Fruit fly (Drosophila melanogaster) whole organism, embryonic: ENCODE data around the gene robl62A.

ENCODE experiments used
- Atf6 ChIP-seq: fragments of 200-800 bp; sonication (Bioruptor generic); IDR thresholded peaks from 2 replicates; pipeline ENCODE4 v1.3.6; 2022; ENCODE audit warnings: missing biosample characterization, missing genetic modification characterization
- Bgb ChIP-seq: fragments of 200-800 bp; sonication (Bioruptor generic); IDR thresholded peaks from 2 replicates; pipeline ENCODE4 v1.3.6; 2022; ENCODE audit warnings: missing biosample characterization, missing genetic modification characterization; ENCODE audit not compliant: partially characterized antibody
- CG10321 ChIP-seq: fragments of 200-800 bp; sonication (Bioruptor generic); IDR thresholded peaks from 2 replicates; pipeline ENCODE4 v1.3.6; 2022; ENCODE audit warnings: missing biosample characterization, missing genetic modification characterization
- CG12744 ChIP-seq: fragments of 200-800 bp; sonication (Bioruptor generic); optimal IDR thresholded peaks from 2 replicates; lab custom pipeline; 2016; ENCODE audit warnings: missing biosample characterization, missing genetic modification characterization
- CG13123 ChIP-seq: fragments of 200-800 bp; sonication (Bioruptor generic); optimal IDR thresholded peaks from 2 replicates; lab custom pipeline; 2016; ENCODE audit warnings: missing biosample characterization, missing genetic modification characterization
- CG13624 ChIP-seq: fragments of 200-800 bp; sonication (Bioruptor generic); optimal IDR thresholded peaks from 2 replicates; lab custom pipeline; 2016; ENCODE audit warnings: missing biosample characterization, missing genetic modification characterization
- CG13894 ChIP-seq: fragments of 200-800 bp; sonication (Bioruptor generic); optimal IDR thresholded peaks from 3 replicates; lab custom pipeline; 2018; ENCODE audit warnings: missing biosample characterization, mild to moderate bottlenecking, missing genetic modification characterization, moderate library complexity
- CG14710 ChIP-seq: fragments of 200-800 bp; sonication (Bioruptor generic); optimal IDR thresholded peaks from 3 replicates; lab custom pipeline; 2019; ENCODE audit warnings: missing biosample characterization, mild to moderate bottlenecking, missing genetic modification characterization, moderate library complexity
- CG15011 ChIP-seq: fragments of 200-800 bp; sonication (Bioruptor generic); optimal IDR thresholded peaks from 3 replicates; lab custom pipeline; 2018; ENCODE audit warnings: missing biosample characterization, mild to moderate bottlenecking, missing genetic modification characterization
- CG15514 ChIP-seq: fragments of 200-800 bp; sonication (Bioruptor generic); optimal IDR thresholded peaks from 3 replicates; lab custom pipeline; 2017; ENCODE audit warnings: missing biosample characterization, missing genetic modification characterization, mild to moderate bottlenecking, moderate library complexity, missing genetic modification reagents
- CG15696 ChIP-seq: fragments of 200-800 bp; sonication (Bioruptor generic); optimal IDR thresholded peaks from 2 replicates; lab custom pipeline; 2019; ENCODE audit warnings: missing biosample characterization, mild to moderate bottlenecking, missing genetic modification characterization, moderate library complexity
- CG1602 ChIP-seq: fragments of 200-800 bp; sonication (Bioruptor generic); optimal IDR thresholded peaks from 3 replicates; lab custom pipeline; 2016; ENCODE audit warnings: missing biosample characterization, missing genetic modification characterization
- CG1647 ChIP-seq: fragments of 200-800 bp; sonication (Bioruptor generic); optimal IDR thresholded peaks from 3 replicates; lab custom pipeline; 2016; ENCODE audit warnings: missing biosample characterization, missing genetic modification characterization
- CG16813 ChIP-seq: fragments of 200-800 bp; sonication (Bioruptor generic); IDR thresholded peaks from 3 replicates; pipeline ENCODE4 v1.3.6; 2022; ENCODE audit warnings: missing biosample characterization, missing genetic modification characterization; ENCODE audit not compliant: partially characterized antibody
- CG3407 ChIP-seq: fragments of 200-800 bp; sonication (Bioruptor generic); optimal IDR thresholded peaks from 2 replicates; lab custom pipeline; 2018; ENCODE audit warnings: missing biosample characterization, mild to moderate bottlenecking, missing genetic modification characterization
- CG4404 ChIP-seq: fragments of 200-800 bp; sonication (Bioruptor generic); IDR thresholded peaks from 2 replicates; pipeline ENCODE4 v1.3.6; 2022; ENCODE audit warnings: missing biosample characterization, missing genetic modification characterization
- CG6689 ChIP-seq: fragments of 200-800 bp; sonication (Bioruptor generic); IDR thresholded peaks from 2 replicates; pipeline ENCODE4 v1.3.6; 2022; ENCODE audit warnings: missing biosample characterization, missing genetic modification characterization
- CG7745 ChIP-seq: fragments of 200-800 bp; sonication (Bioruptor generic); optimal IDR thresholded peaks from 2 replicates; lab custom pipeline; 2018; ENCODE audit warnings: missing biosample characterization, mild to moderate bottlenecking, missing genetic modification characterization, moderate library complexity
- CG8924 ChIP-seq: fragments of 200-800 bp; optimal IDR thresholded peaks from 3 replicates; lab custom pipeline; 2019; ENCODE audit warnings: missing biosample characterization, mild to moderate bottlenecking, missing genetic modification characterization, moderate library complexity
- CG9215 ChIP-seq: fragments of 200-800 bp; sonication (Bioruptor generic); IDR thresholded peaks from 2 replicates; pipeline ENCODE4 v1.3.6; 2022; ENCODE audit warnings: missing biosample characterization, missing genetic modification characterization
- Dip3 ChIP-seq: fragments of 200-800 bp; sonication (Bioruptor generic); optimal IDR thresholded peaks from 3 replicates; lab custom pipeline; 2016; ENCODE audit warnings: missing biosample characterization, missing genetic modification characterization
- Dp ChIP-seq: fragments of 200-800 bp; sonication (Bioruptor generic); optimal IDR thresholded peaks from 2 replicates; lab custom pipeline; 2018; ENCODE audit warnings: missing biosample characterization, mild to moderate bottlenecking, missing genetic modification characterization, moderate library complexity
- E2f1 ChIP-seq: fragments of 200-800 bp; sonication (Bioruptor generic); IDR thresholded peaks from 2 replicates; pipeline ENCODE4 v1.3.6; 2022; ENCODE audit warnings: missing biosample characterization, missing genetic modification characterization
- ERR ChIP-seq: fragments of 200-800 bp; sonication (Bioruptor generic); optimal IDR thresholded peaks from 2 replicates; lab custom pipeline; 2016; ENCODE audit warnings: missing biosample characterization, missing genetic modification characterization
- HLH4C ChIP-seq: fragments of 200-800 bp; sonication (Bioruptor generic); IDR thresholded peaks from 3 replicates; pipeline ENCODE4 v1.3.6; 2022; ENCODE audit warnings: missing biosample characterization, missing genetic modification characterization; ENCODE audit not compliant: partially characterized antibody
- Lpt ChIP-seq: fragments of >200 bp; optimal IDR thresholded peaks from 2 replicates; lab custom pipeline; 2018; ENCODE audit warnings: missing biosample characterization, missing genetic modification characterization
- Max ChIP-seq: fragments of 200-800 bp; sonication (Bioruptor generic); optimal IDR thresholded peaks from 2 replicates; lab custom pipeline; 2016; ENCODE audit warnings: missing biosample characterization, mild to moderate bottlenecking, missing genetic modification characterization
- NFAT ChIP-seq: fragments of 200-800 bp; sonication (Bioruptor generic); IDR thresholded peaks from 2 replicates; pipeline ENCODE4 v1.3.6; 2022; ENCODE audit warnings: missing biosample characterization, missing genetic modification characterization
- Opbp ChIP-seq: fragments of 200-800 bp; sonication (Bioruptor generic); IDR thresholded peaks from 3 replicates; pipeline ENCODE4 v1.3.6; 2022; ENCODE audit warnings: missing biosample characterization, missing genetic modification characterization; ENCODE audit not compliant: partially characterized antibody
- Sox100B ChIP-seq: fragments of 200-800 bp; sonication (Bioruptor generic); optimal IDR thresholded peaks from 3 replicates; lab custom pipeline; 2018; ENCODE audit warnings: missing biosample characterization, mild to moderate bottlenecking, missing genetic modification characterization
- Ssrp ChIP-seq: fragments of 200-800 bp; sonication (Bioruptor generic); optimal IDR thresholded peaks from 2 replicates; lab custom pipeline; 2018; ENCODE audit warnings: missing biosample characterization, mild to moderate bottlenecking, missing genetic modification characterization, moderate library complexity
- Trl ChIP-seq, 3 experiments: fragments of >200 bp in 2 of 3; fragments of 200-800 bp in 1 of 3; sonication (Bioruptor generic) in 1 of 3; optimal IDR thresholded peaks; 2 replicates in 1 of 3; 3 replicates in 2 of 3; lab custom pipeline; 2016 to 2017; ENCODE audit warnings: missing biosample characterization in 1 of 3, missing genetic modification characterization in 1 of 3
- YL-1 ChIP-seq: fragments of 200-800 bp; sonication (Bioruptor generic); optimal IDR thresholded peaks from 3 replicates; lab custom pipeline; 2017; ENCODE audit warnings: missing biosample characterization, mild to moderate bottlenecking, missing genetic modification characterization
- ara ChIP-seq: fragments of 200-800 bp; sonication (Bioruptor generic); IDR thresholded peaks from 2 replicates; pipeline ENCODE4 v1.3.6; 2022; ENCODE audit warnings: missing biosample characterization, missing genetic modification characterization
- ato ChIP-seq: fragments of 200-800 bp; sonication (Bioruptor generic); IDR thresholded peaks from 2 replicates; pipeline ENCODE4 v1.3.6; 2022; ENCODE audit warnings: missing biosample characterization, missing genetic modification characterization; ENCODE audit not compliant: partially characterized antibody
- br ChIP-seq: fragments of >200 bp; optimal IDR thresholded peaks from 2 replicates; lab custom pipeline; 2017
- croc ChIP-seq: fragments of 200-800 bp; sonication (Bioruptor generic); conservative IDR thresholded peaks from 3 replicates; pipeline ENCODE4 v1.3.6; 2022; ENCODE audit warnings: missing biosample characterization, missing genetic modification characterization
- crol ChIP-seq: fragments of 200-800 bp; sonication (Bioruptor generic); IDR thresholded peaks from 2 replicates; pipeline ENCODE4 v1.3.6; 2022; ENCODE audit warnings: missing biosample characterization, missing genetic modification characterization
- crp ChIP-seq, 2 experiments: fragments of 200-800 bp; sonication (Bioruptor generic); optimal IDR thresholded peaks; 2 replicates in 1 of 2; 3 replicates in 1 of 2; lab custom pipeline; 2017; ENCODE audit warnings: missing biosample characterization in 2 of 2, missing genetic modification characterization in 2 of 2, mild to moderate bottlenecking in 1 of 2, moderate library complexity in 1 of 2
- fd102C ChIP-seq: fragments of 200-800 bp; sonication (Bioruptor generic); optimal IDR thresholded peaks from 2 replicates; lab custom pipeline; 2018; ENCODE audit warnings: missing biosample characterization, mild to moderate bottlenecking, missing genetic modification characterization, moderate library complexity
- fu2 ChIP-seq: fragments of 200-800 bp; sonication (Bioruptor generic); optimal IDR thresholded peaks from 2 replicates; lab custom pipeline; 2016; ENCODE audit warnings: missing biosample characterization, missing genetic modification characterization
- lab ChIP-seq: fragments of 200-800 bp; sonication (Bioruptor generic); optimal IDR thresholded peaks from 3 replicates; lab custom pipeline; 2017; ENCODE audit warnings: missing biosample characterization, missing genetic modification characterization, mild to moderate bottlenecking, moderate library complexity, missing genetic modification reagents
- ranshi ChIP-seq: fragments of 200-800 bp; sonication (Bioruptor generic); IDR thresholded peaks from 2 replicates; pipeline ENCODE4 v1.3.6; 2022; ENCODE audit warnings: missing biosample characterization, missing genetic modification characterization
- run ChIP-seq: fragments of 200-800 bp; sonication (Bioruptor generic); optimal IDR thresholded peaks from 3 replicates; lab custom pipeline; 2018; ENCODE audit warnings: missing biosample characterization, mild to moderate bottlenecking, missing genetic modification characterization
- scrt ChIP-seq: fragments of 200-800 bp; sonication (Bioruptor generic); optimal IDR thresholded peaks from 2 replicates; lab custom pipeline; 2018; ENCODE audit warnings: missing biosample characterization, mild to moderate bottlenecking, missing genetic modification characterization, moderate library complexity
- tll ChIP-seq, 2 experiments: fragments of 200-800 bp in 1 of 2; fragments of >200 bp in 1 of 2; sonication (Bioruptor generic) in 1 of 2; optimal IDR thresholded peaks; 2 replicates each; lab custom pipeline; 2017 to 2019; ENCODE audit warnings: missing biosample characterization in 2 of 2, missing genetic modification characterization in 2 of 2, mild to moderate bottlenecking in 1 of 2, moderate library complexity in 1 of 2
- toy ChIP-seq: fragments of 200-800 bp; sonication (Bioruptor generic); IDR thresholded peaks from 2 replicates; pipeline ENCODE4 v1.3.6; 2022; ENCODE audit warnings: missing biosample characterization, missing genetic modification characterization
- trh ChIP-seq: fragments of 200-800 bp; sonication (Bioruptor generic); optimal IDR thresholded peaks from 2 replicates; lab custom pipeline; 2016; ENCODE audit warnings: missing biosample characterization, missing genetic modification characterization
- vnd ChIP-seq: fragments of 200-800 bp; sonication (Bioruptor generic); IDR thresholded peaks from 3 replicates; pipeline ENCODE4 v1.3.6; 2022; ENCODE audit warnings: missing biosample characterization, missing genetic modification characterization; ENCODE audit not compliant: partially characterized antibody
- zfh2 ChIP-seq: fragments of 200-800 bp; sonication (Bioruptor generic); optimal IDR thresholded peaks from 2 replicates; lab custom pipeline; 2016; ENCODE audit warnings: missing biosample characterization, missing genetic modification characterization

robl62A gene

dm6 chr3L:1489523-1489922 is 12.1 kb downstream of the robl62A start, which contains the start of gene stet (continued):
- TF ChIP-seq CG8924 (no peak), CG16813 (GFP tag; lab: Robert Waterston, UW) (no peak), vnd (GFP tag; lab: Robert Waterston, UW) (no peak), run (tag; lab: Kevin White, UChicago) (no peak), Dip3 (no peak), CG13894 (tag; lab: Kevin White, UChicago) (peak; percentile 13), ara (GFP tag; lab: Robert Waterston, UW) (no peak), CG7745 (tag; lab: Kevin White, UChicago) (no peak), E2f1 (GFP tag; lab: Robert Waterston, UW) (no peak), scrt (GFP tag; lab: Kevin White, UChicago) (no peak), NFAT (GFP tag; lab: Robert Waterston, UW) (no peak), CG13123 (GFP tag; lab: Kevin White, UChicago) (no peak), CG12744 (no peak), trh (GFP tag; lab: Kevin White, UChicago) (no peak), zfh2 (GFP tag; lab: Kevin White, UChicago) (no peak), CG10321 (GFP tag; lab: Robert Waterston, UW) (no peak), Trl (optimal IDR thresholded peaks at IDR 0.05; lab: Kevin White, UChicago) (peak; percentile 35 to 46), Trl (GFP tag; optimal IDR thresholded peaks at IDR 0.05; lab: Kevin White, UChicago) (no peak), fu2 (GFP tag; lab: Kevin White, UChicago) (no peak), CG3407 (GFP tag; lab: Kevin White, UChicago) (no peak), CG15696 (no peak), CG4404 (GFP tag; lab: Robert Waterston, UW) (no peak), crp (GFP tag; optimal IDR thresholded peaks at IDR 0.05; lab: Kevin White, UChicago) (no peak), CG6689 (GFP tag; lab: Robert Waterston, UW) (no peak), Atf6 (0 out of 2 replicates have a peak, but pooled peaks have one; percentile 15), fd102C (GFP tag; lab: Kevin White, UChicago) (no peak), croc (GFP tag; lab: Robert Waterston, UW) (no peak), CG15011 (GFP tag; lab: Kevin White, UChicago) (no peak), Max (GFP tag; lab: Kevin White, UChicago) (no peak), tll (GFP tag; optimal IDR thresholded peaks at IDR 0.05; lab: Kevin White, UChicago) (no peak), ranshi (no peak), toy (GFP tag; lab: Robert Waterston, UW) (no peak), CG9215 (GFP tag; lab: Robert Waterston, UW) (no peak), Opbp (0 out of 3 replicates have a peak, but pooled peaks have one; percentile 18), CG14710 (tag; lab: Kevin White, UChicago) (no peak), crol (GFP tag; lab: Robert Waterston, UW) (peak; percentile 94), Lpt (no peak), Dp (no peak), ato (no peak), br (lab: Kevin White, UChicago) (no peak), Ssrp (tag; lab: Kevin White, UChicago) (no peak), YL-1 (GFP tag; lab: Kevin White, UChicago) (no peak), CG15514 (peak; percentile 33), CG1647 (no peak), Sox100B (GFP tag; lab: Kevin White, UChicago) (no peak), CG1602 (GFP tag; lab: Kevin White, UChicago) (no peak), lab (GFP tag; lab: Kevin White, UChicago) (no peak), ERR (GFP tag; lab: Kevin White, UChicago) (no peak), Bgb (GFP tag; lab: Robert Waterston, UW) (0 out of 2 replicates have a peak, but pooled peaks have one; percentile 7), HLH4C (GFP tag; lab: Robert Waterston, UW) (no peak), CG13624 (no peak)
